Fruit fly (Drosophila melanogaster): ENCODE results near the gene CG9215.

CG9215 gene

DNA sequence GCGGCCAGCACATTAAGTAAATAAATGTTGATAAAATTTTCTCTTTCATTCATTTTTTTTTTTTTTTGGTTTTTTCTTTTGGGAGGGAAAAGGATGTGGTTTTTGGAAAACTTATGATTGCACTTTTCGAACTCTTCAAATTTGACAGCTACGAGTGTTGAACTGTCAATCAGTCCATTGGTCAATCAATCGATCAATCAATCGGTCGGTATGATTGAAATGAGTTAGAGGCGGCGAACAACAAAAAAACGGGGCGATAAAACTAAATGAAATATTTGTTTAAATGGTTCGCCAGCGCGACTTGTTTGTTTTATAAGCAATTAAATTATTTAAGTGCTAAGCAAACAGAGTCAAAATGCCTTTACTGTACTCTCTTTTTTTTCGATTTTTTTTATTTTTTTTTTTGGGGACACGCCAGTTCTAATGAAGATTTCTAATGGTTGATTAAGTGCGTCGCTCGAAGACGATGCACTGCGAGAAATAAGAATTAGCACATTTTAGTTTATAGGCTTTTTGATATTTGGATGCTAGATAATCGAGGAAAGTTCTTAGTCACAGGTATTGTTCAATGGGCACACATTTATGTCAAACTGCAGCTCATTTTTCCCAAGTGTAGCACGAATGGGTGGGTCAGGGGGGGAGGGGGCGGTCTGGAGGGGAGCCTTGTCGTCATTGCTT, 36.4 kb upstream of the CG9215 start (continued):
- TF ChIP-seq CG11696 (GFP tag; IDR thresholded peaks at IDR 0.05) (peak; percentile 16; the same call in 1 of the 2 replicates), exex (tag; optimal IDR thresholded peaks at IDR 0.05) (peak; percentile 44), ash1 (GFP tag; optimal IDR thresholded peaks at IDR 0.05) (no peak), CG14050 (GFP tag; IDR thresholded peaks at IDR 0.05) (peak; percentile 67; the same call in 2 of the 3 replicates), CG7786 (GFP tag; optimal IDR thresholded peaks at IDR 0.05) (peak; percentile 77), CG10209 (GFP tag; optimal IDR thresholded peaks at IDR 0.05) (peak; percentile 81), gsb-n (tag; optimal IDR thresholded peaks at IDR 0.05) (peak; percentile 67), CG3281 (GFP tag; optimal IDR thresholded peaks at IDR 0.05) (peak; percentile 69), sima (GFP tag; optimal IDR thresholded peaks at IDR 0.05) (peak; percentile 63), Hand (GFP tag; optimal IDR thresholded peaks at IDR 0.05) (peak; percentile 30), CG6254 (GFP tag; optimal IDR thresholded peaks at IDR 0.05) (peak; percentile 65), tup (GFP tag; optimal IDR thresholded peaks at IDR 0.05) (peak; percentile 22), luna (GFP tag; optimal IDR thresholded peaks at IDR 0.05) (no peak), CG42726 (GFP tag; IDR thresholded peaks at IDR 0.05; ENCODE audit: partially characterized antibody) (no peak), fd96Cb (tag; optimal IDR thresholded peaks at IDR 0.05) (peak; percentile 86), CG10366 (GFP tag; IDR thresholded peaks at IDR 0.05) (peak; percentile 81), CG3065 (GFP tag; optimal IDR thresholded peaks at IDR 0.05) (peak; percentile 37), CG11456 (GFP tag; IDR thresholded peaks at IDR 0.05) (peak; percentile 88), H2.0 (GFP tag; IDR thresholded peaks at IDR 0.05) (peak; percentile 54), Vsx1 (GFP tag; optimal IDR thresholded peaks at IDR 0.05) (peak; percentile 50), Optix (GFP tag; IDR thresholded peaks at IDR 0.05) (peak; percentile 83), CG14667 (GFP tag; IDR thresholded peaks at IDR 0.05) (peak; percentile 69), CG17328 (GFP tag; IDR thresholded peaks at IDR 0.05) (peak; percentile 69), Taf1 (GFP tag; IDR thresholded peaks at IDR 0.05) (peak; percentile 35; the same call in 1 of the 2 replicates), Bgb (GFP tag; IDR thresholded peaks at IDR 0.05; ENCODE audit: partially characterized antibody) (no peak), maf-S (GFP tag; optimal IDR thresholded peaks at IDR 0.05) (peak; percentile 73), Six4 (GFP tag; optimal IDR thresholded peaks at IDR 0.05) (peak; percentile 87), Dfd (GFP tag; optimal IDR thresholded peaks at IDR 0.05) (no peak), CG1602 (GFP tag; optimal IDR thresholded peaks at IDR 0.05) (peak; percentile 80), sug (tag; optimal IDR thresholded peaks at IDR 0.05) (peak; percentile 87), ERR (GFP tag; optimal IDR thresholded peaks at IDR 0.05) (peak; percentile 57), NK7.1 (GFP tag; optimal IDR thresholded peaks at IDR 0.05) (peak; percentile 34), CG12769 (tag; optimal IDR thresholded peaks at IDR 0.05) (peak; percentile 80), BtbVII (GFP tag; optimal IDR thresholded peaks at IDR 0.05) (peak; percentile 74), usp (GFP tag; optimal IDR thresholded peaks at IDR 0.05) (no peak), Gsc (GFP tag; IDR thresholded peaks at IDR 0.05) (peak; percentile 53), Chrac-16 (GFP tag; optimal IDR thresholded peaks at IDR 0.05) (peak; percentile 80), CG3847 (GFP tag; IDR thresholded peaks at IDR 0.05) (peak; percentile 71), Nf-YA (GFP tag; IDR thresholded peaks at IDR 0.05) (peak; percentile 54), so (GFP tag; IDR thresholded peaks at IDR 0.05) (peak; percentile 52; the same call in 1 of the 3 replicates), sqz (GFP tag; optimal IDR thresholded peaks at IDR 0.05) (peak; percentile 80), CG6689 (GFP tag; IDR thresholded peaks at IDR 0.05) (peak; percentile 84), kah (GFP tag; optimal IDR thresholded peaks at IDR 0.05) (peak; percentile 61), Mad (GFP tag; optimal IDR thresholded peaks at IDR 0.05) (peak; percentile 63), salm (tag; optimal IDR thresholded peaks at IDR 0.05) (peak; percentile 65), emc (GFP tag; optimal IDR thresholded peaks at IDR 0.05) (peak; percentile 45), CG10543 (GFP tag; optimal IDR thresholded peaks at IDR 0.05) (peak; percentile 57), dysf (GFP tag; IDR thresholded peaks at IDR 0.05) (peak; percentile 85), CG11093 (GFP tag; IDR thresholded peaks at IDR 0.05) (peak; percentile 76; the same call in 2 of the 3 replicates), wdn (GFP tag; IDR thresholded peaks at IDR 0.05) (peak; percentile 33; the same call in 1 of the 2 replicates)

Data from whole organism, embryonic.